Worm (Caenorhabditis elegans) whole organism, early embryonic: Measurements from ENCODE around the gene M6.11.

ENCODE experiments used
- B0310.2 ChIP-seq: sonication (generic microtip); optimal IDR thresholded peaks from 2 replicates; lab custom pipeline; 2016; ENCODE audit warnings: mild to moderate bottlenecking, missing genetic modification characterization, missing compliant biosample characterization
- F13C5.2 ChIP-seq: sonication (generic microtip); optimal IDR thresholded peaks from 2 replicates; lab custom pipeline; 2017; ENCODE audit warnings: mild to moderate bottlenecking, missing genetic modification characterization, inconsistent platforms, missing compliant biosample characterization
- aly-1 ChIP-seq: sonication (generic microtip); optimal IDR thresholded peaks from 2 replicates; lab custom pipeline; 2016; ENCODE audit warnings: missing genetic modification characterization, missing compliant biosample characterization
- ama-1 ChIP-seq: fragments of 150-350 bp; optimal IDR thresholded peaks from 2 replicates; lab custom pipeline; 2014
- ceh-13 ChIP-seq: fragments of 200-800 bp; sonication (Bioruptor generic); optimal IDR thresholded peaks from 2 replicates; lab custom pipeline; 2018; ENCODE audit warnings: mild to moderate bottlenecking, missing genetic modification characterization, missing compliant biosample characterization
- ceh-36 ChIP-seq: sonication (generic microtip); optimal IDR thresholded peaks from 2 replicates; lab custom pipeline; 2016; ENCODE audit warnings: missing genetic modification characterization, inconsistent platforms, missing compliant biosample characterization
- ets-7 ChIP-seq: sonication (generic microtip); optimal IDR thresholded peaks from 2 replicates; lab custom pipeline; 2016; ENCODE audit warnings: missing genotype, missing genetic modification characterization, missing compliant biosample characterization
- flt-1 ChIP-seq: fragments of 200-800 bp; sonication (Bioruptor generic); IDR thresholded peaks from 2 replicates; pipeline ENCODE4 v1.3.6; 2022; ENCODE audit warnings: missing genetic modification characterization, missing compliant biosample characterization
- hmbx-1 ChIP-seq: sonication (generic microtip); optimal IDR thresholded peaks from 2 replicates; lab custom pipeline; 2016; ENCODE audit warnings: mild to moderate bottlenecking, missing genetic modification characterization, missing compliant biosample characterization
- hmg-4 ChIP-seq: fragments of 200-800 bp; sonication (Bioruptor generic); optimal IDR thresholded peaks from 2 replicates; lab custom pipeline; 2018; ENCODE audit warnings: mild to moderate bottlenecking, missing genetic modification characterization, missing compliant biosample characterization
- hnd-1 ChIP-seq: sonication (generic microtip); optimal IDR thresholded peaks from 2 replicates; lab custom pipeline; 2016; ENCODE audit warnings: missing genetic modification characterization, missing compliant biosample characterization
- pes-1 ChIP-seq: fragments of 200-800 bp; sonication (Bioruptor generic); IDR thresholded peaks from 2 replicates; pipeline ENCODE4 v1.3.6; 2022; ENCODE audit warnings: missing genetic modification reagents, missing genetic modification characterization, missing compliant biosample characterization
- scrt-1 ChIP-seq: fragments of 200-800 bp; sonication (Bioruptor generic); IDR thresholded peaks from 2 replicates; pipeline ENCODE4 v1.3.6; 2022; ENCODE audit warnings: missing genetic modification characterization, missing compliant biosample characterization
- sea-1 ChIP-seq: fragments of 200-800 bp; sonication (Bioruptor generic); conservative IDR thresholded peaks from 2 replicates; pipeline ENCODE4 v1.3.6; 2022; ENCODE audit warnings: missing genetic modification characterization, missing compliant biosample characterization
- tbx-11 ChIP-seq: fragments of 200-800 bp; sonication (Bioruptor generic); IDR thresholded peaks from 2 replicates; pipeline ENCODE4 v1.3.6; 2022; ENCODE audit warnings: missing genetic modification characterization, missing compliant biosample characterization
- tbx-37 ChIP-seq: fragments of 200-800 bp; sonication (Bioruptor generic); conservative IDR thresholded peaks from 2 replicates; pipeline ENCODE4 v1.3.6; 2022; ENCODE audit warnings: missing genetic modification reagents, missing genetic modification characterization, missing compliant biosample characterization
- tra-4 ChIP-seq: sonication (generic microtip); optimal IDR thresholded peaks from 2 replicates; lab custom pipeline; 2017; ENCODE audit warnings: missing genetic modification characterization, missing compliant biosample characterization

The M6.11 gene

DNA sequence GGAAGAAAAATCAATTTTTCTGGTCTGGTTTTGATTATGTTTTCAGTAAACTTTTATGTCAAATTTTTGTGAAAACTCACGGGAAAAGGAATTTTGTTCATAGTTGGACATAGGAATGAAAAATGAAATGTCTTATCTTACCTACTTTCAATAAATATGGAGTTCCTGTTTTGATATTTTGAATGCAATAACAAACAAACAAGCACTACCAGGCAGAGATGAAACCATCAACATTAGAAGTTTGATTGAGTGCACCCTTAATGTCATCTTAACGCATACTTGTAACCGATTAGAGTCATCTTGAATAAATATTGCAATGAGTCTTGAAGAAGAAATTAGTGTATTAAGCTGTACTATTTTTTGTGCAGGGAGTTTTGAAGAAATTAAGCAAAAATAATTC, at the start of gene M6.11:
Gene M6.11, minus strand, starts transcription at position 101 of the 400 bp plus-strand sequence.
- TF ChIP-seq ets-7 (tag; lab: Kevin White, UChicago) (no peak), ama-1 (lab: Kevin White, UChicago) (no peak)

DNA sequence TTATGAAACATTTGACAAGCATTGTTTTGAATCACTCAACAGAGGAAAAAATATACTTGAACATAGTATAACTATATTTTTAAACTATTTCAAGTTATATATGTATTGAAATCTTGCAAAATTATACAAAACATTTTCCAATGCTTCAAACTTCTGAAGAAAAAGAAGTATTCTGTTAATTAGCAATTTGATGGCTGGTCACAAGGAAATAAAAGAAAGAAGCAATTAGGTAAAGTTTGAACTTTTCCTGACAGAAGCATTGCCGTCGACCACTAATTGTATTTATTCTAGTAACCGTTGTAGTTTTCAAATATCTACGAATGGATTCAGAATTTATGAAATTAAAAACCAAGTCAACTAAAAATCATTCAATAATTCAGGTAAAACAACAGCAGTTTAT, 47.3 kb upstream of the M6.11 start:
- no peak for TF ChIP-seq flt-1 (GFP tag; lab: Robert Waterston, UW)

DNA sequence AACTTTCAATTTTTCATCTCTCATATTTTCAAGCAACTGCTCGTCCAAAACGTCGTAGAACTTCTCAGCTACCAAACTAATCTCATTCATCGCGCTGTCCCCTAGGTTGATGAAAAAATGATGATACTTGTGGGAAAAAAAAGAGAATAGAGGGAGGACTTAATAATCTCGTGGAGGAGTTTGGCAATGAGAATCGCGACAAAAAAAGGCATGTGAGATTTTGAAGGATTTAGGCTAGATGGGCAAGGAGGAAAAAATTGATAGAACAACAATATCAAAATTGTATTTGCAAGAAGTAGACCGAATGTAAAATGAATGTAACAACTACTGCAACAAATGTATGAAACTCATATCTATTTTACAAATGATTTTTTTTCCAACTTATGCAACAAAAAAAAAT, 41.4 kb upstream of the M6.11 start, which contains the start of gene Y9C12A.1:
Gene Y9C12A.1, minus strand, starts transcription at position 101 of the 400 bp plus-strand sequence.
- TF ChIP-seq ets-7 (tag; lab: Kevin White, UChicago) (no peak), pes-1 (GFP tag; lab: Robert Waterston, UW) (no peak), flt-1 (GFP tag; lab: Robert Waterston, UW) (no peak), ceh-36 (tag; lab: Kevin White, UChicago) (no peak), F13C5.2 (no peak), aly-1 (tag; lab: Kevin White, UChicago) (no peak), tra-4 (tag; lab: Kevin White, UChicago) (no peak), ceh-13 (GFP tag; lab: Kevin White, UChicago) (no peak), tbx-37 (GFP tag; lab: Robert Waterston, UW) (no peak), hmg-4 (GFP tag; lab: Kevin White, UChicago) (no peak), ama-1 (lab: Kevin White, UChicago) (no peak), tbx-11 (GFP tag; lab: Robert Waterston, UW) (no peak), hmbx-1 (tag; lab: Kevin White, UChicago) (no peak), B0310.2 (tag; lab: Kevin White, UChicago) (no peak), hnd-1 (tag; lab: Kevin White, UChicago) (no peak), scrt-1 (GFP tag; lab: Robert Waterston, UW) (no peak), sea-1 (GFP tag; lab: Robert Waterston, UW) (no peak)

- TF ChIP-seq ceh-36 (tag; lab: Kevin White, UChicago) (no peak), F13C5.2 (no peak), scrt-1 (GFP tag; lab: Robert Waterston, UW) (no peak), flt-1 (GFP tag; lab: Robert Waterston, UW) (no peak), hnd-1 (tag; lab: Kevin White, UChicago) (no peak)
Observed at ce11 chrX:681413-681812, 40.1 kb upstream of the M6.11 start.

ce11 chrX:680920-681319, 39.6 kb upstream of the M6.11 start, which contains the start of gene T19D7.7:
Gene T19D7.7 (minus strand): TSS chrX:681020.
- TF ChIP-seq hnd-1 (tag; lab: Kevin White, UChicago) (no peak), hmg-4 (GFP tag; lab: Kevin White, UChicago) (no peak), F13C5.2 (no peak), pes-1 (GFP tag; lab: Robert Waterston, UW) (no peak), ama-1 (lab: Kevin White, UChicago) (no peak), aly-1 (tag; lab: Kevin White, UChicago) (no peak), ceh-13 (GFP tag; lab: Kevin White, UChicago) (no peak), B0310.2 (tag; lab: Kevin White, UChicago) (no peak), tbx-37 (GFP tag; lab: Robert Waterston, UW) (no peak)

DNA sequence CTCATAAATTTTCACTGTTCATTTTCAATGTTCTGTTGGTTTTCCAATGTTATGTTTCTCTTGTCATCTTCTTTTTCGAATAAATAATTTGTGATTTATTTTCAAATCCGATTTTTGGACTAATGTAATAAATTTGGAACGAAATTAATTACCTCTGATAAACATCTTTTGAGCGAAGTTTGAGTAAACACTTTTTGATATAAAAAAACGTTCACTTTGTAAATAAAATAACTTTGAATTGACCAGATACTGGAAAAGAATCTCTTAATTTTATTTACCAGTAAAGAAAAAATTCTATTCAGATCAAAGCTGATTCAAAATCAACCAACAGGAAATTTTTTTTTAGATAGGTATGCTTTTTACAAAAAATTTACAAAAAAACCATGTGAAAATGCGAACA, 30.5 kb upstream of the M6.11 start, which contains the start of gene lgc-32:
Gene lgc-32, plus strand, starts transcription at position 301 of the 400 bp plus-strand sequence.
- TF ChIP-seq flt-1 (GFP tag; lab: Robert Waterston, UW) (no peak), ceh-36 (tag; lab: Kevin White, UChicago) (no peak), scrt-1 (GFP tag; lab: Robert Waterston, UW) (no peak), pes-1 (GFP tag; lab: Robert Waterston, UW) (no peak), F13C5.2 (no peak), hmbx-1 (tag; lab: Kevin White, UChicago) (no peak), tra-4 (tag; lab: Kevin White, UChicago) (no peak), aly-1 (tag; lab: Kevin White, UChicago) (no peak), hmg-4 (GFP tag; lab: Kevin White, UChicago) (no peak)

DNA sequence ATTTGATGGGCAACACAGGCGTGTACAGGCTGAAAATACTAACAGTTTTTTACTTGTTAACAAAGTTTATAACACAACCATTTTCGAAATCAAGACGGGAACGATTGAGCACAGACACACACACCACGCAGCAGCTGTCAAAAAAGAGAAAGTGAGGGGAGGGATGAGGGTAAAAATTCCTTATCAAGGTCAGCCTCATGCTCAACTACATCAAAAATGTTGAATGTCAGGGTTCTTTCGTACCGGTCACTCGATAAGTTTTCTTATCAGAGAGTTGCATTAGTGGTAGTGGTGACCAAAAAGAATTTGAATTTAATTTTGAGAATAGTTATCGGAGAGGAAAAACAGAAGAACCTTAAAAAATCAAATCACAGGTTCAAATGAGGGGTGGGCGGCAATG, 29.3 kb upstream of the M6.11 start, which contains the start of gene T19D7.6:
Gene T19D7.6, minus strand, starts transcription at position 198 of the 400 bp plus-strand sequence.
- TF ChIP-seq hmbx-1 (tag; lab: Kevin White, UChicago) (no peak), sea-1 (GFP tag; lab: Robert Waterston, UW) (no peak), flt-1 (GFP tag; lab: Robert Waterston, UW) (no peak), F13C5.2 (no peak), ama-1 (lab: Kevin White, UChicago) (no peak), ceh-36 (tag; lab: Kevin White, UChicago) (no peak), hnd-1 (tag; lab: Kevin White, UChicago) (no peak), scrt-1 (GFP tag; lab: Robert Waterston, UW) (no peak), tbx-37 (GFP tag; lab: Robert Waterston, UW) (no peak), B0310.2 (tag; lab: Kevin White, UChicago) (no peak), tra-4 (tag; lab: Kevin White, UChicago) (no peak), ets-7 (tag; lab: Kevin White, UChicago) (no peak), pes-1 (GFP tag; lab: Robert Waterston, UW) (no peak), tbx-11 (GFP tag; lab: Robert Waterston, UW) (no peak), ceh-13 (GFP tag; lab: Kevin White, UChicago) (no peak), aly-1 (tag; lab: Kevin White, UChicago) (no peak), hmg-4 (GFP tag; lab: Kevin White, UChicago) (no peak)

- TF ChIP-seq pes-1 (GFP tag; lab: Robert Waterston, UW) (no peak), flt-1 (GFP tag; lab: Robert Waterston, UW) (no peak), tra-4 (tag; lab: Kevin White, UChicago) (no peak), ceh-13 (GFP tag; lab: Kevin White, UChicago) (no peak), scrt-1 (GFP tag; lab: Robert Waterston, UW) (no peak), hnd-1 (tag; lab: Kevin White, UChicago) (no peak)
Observed at ce11 chrX:666125-666524, 24.8 kb upstream of the M6.11 start, which contains the start of gene T19D7.5. Gene T19D7.5 (minus strand): TSS chrX:666225.
